Fruit fly (Drosophila melanogaster): ENCODE measurements around the gene CG15888.

dm6 chr3R:13293148-13293756 lies 6.9 kb upstream of the CG15888 start, which contains the start of gene wntD:
- TF ChIP-seq salr (GFP tag; optimal IDR thresholded peaks at IDR 0.05) (no peak), CG11294 (GFP tag; IDR thresholded peaks at IDR 0.05) (no peak)
